Worm (Caenorhabditis elegans) whole organism, L1 larva: Measurements from ENCODE around the gene cyp-13A1.

Experiments used
- egl-27 ChIP-seq, 2 experiments: fragments of 150-350 bp in 1 of 2; sonication (generic microtip); optimal IDR thresholded peaks; 3 replicates each; lab custom pipeline; 2017 to 2018; ENCODE audit warnings: missing biosample characterization in 2 of 2, missing genetic modification characterization in 2 of 2, missing genetic modification reagents in 2 of 2
- mep-1 ChIP-seq: fragments of 150-350 bp; optimal IDR thresholded peaks from 2 replicates; lab custom pipeline; 2014; ENCODE audit warnings: missing biosample characterization, missing genetic modification characterization
- pag-3 ChIP-seq: sonication (generic microtip); optimal IDR thresholded peaks from 2 replicates; lab custom pipeline; 2017; ENCODE audit warnings: missing genetic modification characterization, mild to moderate bottlenecking, missing compliant biosample characterization, antibody characterized with exemption, borderline replicate concordance; ENCODE audit not compliant: insufficient read depth
- pqm-1 ChIP-seq: sonication (generic microtip); optimal IDR thresholded peaks from 3 replicates; lab custom pipeline; 2017; ENCODE audit warnings: missing biosample characterization, missing genetic modification characterization
- unc-62 ChIP-seq: fragments of 150-350 bp; optimal IDR thresholded peaks from 2 replicates; lab custom pipeline; 2014; ENCODE audit warnings: missing biosample characterization, missing genetic modification reagents, missing genetic modification characterization
- vab-15 ChIP-seq: sonication (generic microtip); optimal IDR thresholded peaks from 2 replicates; lab custom pipeline; 2017; ENCODE audit warnings: missing genotype, mild to moderate bottlenecking, missing genetic modification characterization, missing compliant biosample characterization

DNA sequence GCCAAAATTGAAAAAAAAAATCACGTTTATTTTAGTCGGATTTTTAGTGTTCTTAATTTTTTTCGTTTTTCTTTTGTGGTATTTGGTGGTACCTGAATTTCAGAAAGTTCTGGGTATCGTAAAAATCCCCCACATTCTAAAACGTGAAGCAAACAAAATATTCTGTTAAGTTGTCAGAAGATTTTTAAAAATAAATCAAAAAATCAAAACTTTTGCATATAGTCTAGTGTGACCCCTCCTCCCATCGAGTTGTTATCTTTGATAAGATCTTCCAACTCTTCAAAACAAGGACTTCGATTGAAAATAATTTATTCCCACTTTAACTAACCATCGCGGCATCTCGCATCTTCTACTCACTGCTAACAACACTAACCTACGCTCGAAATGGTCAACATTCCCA lies 47.3 kb upstream of the cyp-13A1 start, which contains the start of gene ZK938.1:
- TF ChIP-seq pag-3 (tag; lab: Kevin White, UChicago): no peak
- TF ChIP-seq vab-15 (tag; lab: Kevin White, UChicago): no peak
- TF ChIP-seq mep-1 (tag; lab: Kevin White, UChicago): no peak
- no peak for TF ChIP-seq pqm-1 (tag; lab: Kevin White, UChicago)
- no peak for TF ChIP-seq unc-62 (GFP tag; lab: Kevin White, UChicago)
- no peak for TF ChIP-seq egl-27 (tag; optimal IDR thresholded peaks at IDR 0.05; lab: Kevin White, UChicago)
